Fruit fly (Drosophila melanogaster): ENCODE data around the gene CG43056.
A peak's percentile ranks its signal among the peaks of the same experiment; 100 is the strongest.

DNA sequence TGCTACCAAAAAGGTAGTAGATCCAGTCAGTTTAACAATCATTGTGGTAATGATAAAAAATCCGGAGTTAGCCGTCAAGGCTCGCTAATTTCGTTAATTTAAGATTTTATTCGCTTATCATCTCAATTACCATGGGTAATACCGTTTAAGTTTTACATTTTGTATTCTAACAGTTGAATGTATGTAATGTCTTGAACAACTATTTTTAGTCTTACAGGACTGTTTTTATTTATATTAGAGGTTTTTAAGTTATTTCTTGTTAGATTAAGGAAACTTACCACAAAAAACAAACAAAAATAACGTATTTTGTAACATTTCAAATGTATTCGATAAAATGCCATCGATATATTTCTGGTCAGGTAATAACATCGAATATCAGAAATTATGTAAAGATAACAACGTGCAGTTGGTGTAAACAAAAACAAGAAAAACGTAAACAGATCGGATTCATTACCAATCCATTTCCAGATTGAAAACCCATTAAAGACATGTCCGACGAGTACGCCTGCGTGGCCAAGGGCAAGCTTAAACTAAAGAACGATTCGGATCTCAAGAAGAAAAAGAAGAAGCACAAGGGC lies 4.5 kb downstream of the CG43056 start, which contains the start of the genes Sfp24F and CG15432:
- no peak for TF ChIP-seq Lpt (GFP tag; optimal IDR thresholded peaks at IDR 0.05)
- no peak for TF ChIP-seq CG11294 (GFP tag; IDR thresholded peaks at IDR 0.05)
- peak; percentile 87 for TF ChIP-seq fkh (GFP tag; optimal IDR thresholded peaks at IDR 0.05)
- TF ChIP-seq ss (GFP tag; optimal IDR thresholded peaks at IDR 0.05) = no peak
- TF ChIP-seq CG3032 (tag; optimal IDR thresholded peaks at IDR 0.05) = no peak
- TF ChIP-seq CG31627 (GFP tag; optimal IDR thresholded peaks at IDR 0.05) = no peak
- no peak for TF ChIP-seq OdsH (GFP tag; optimal IDR thresholded peaks at IDR 0.05)
- TF ChIP-seq CG4318 (GFP tag; optimal IDR thresholded peaks at IDR 0.05) = no peak
- no peak for TF ChIP-seq CG9139 (GFP tag; optimal IDR thresholded peaks at IDR 0.05)
- TF ChIP-seq Hr39 (GFP tag; optimal IDR thresholded peaks at IDR 0.05) = no peak
- no peak for TF ChIP-seq CG6854 (GFP tag; optimal IDR thresholded peaks at IDR 0.05)

Data from whole organism, prepupa.